Fruit fly (Drosophila melanogaster) whole organism, embryonic: ENCODE data around the gene CG31870.

ENCODE experiments used
- Atf-2 ChIP-seq: fragments of 200-800 bp; sonication (Bioruptor generic); optimal IDR thresholded peaks from 2 replicates; lab custom pipeline; 2016; ENCODE audit warnings: missing biosample characterization, missing genetic modification characterization
- Bgb ChIP-seq: fragments of 200-800 bp; sonication (Bioruptor generic); IDR thresholded peaks from 2 replicates; pipeline ENCODE4 v1.3.6; 2022; ENCODE audit warnings: missing biosample characterization, missing genetic modification characterization; ENCODE audit not compliant: partially characterized antibody
- CG10267 ChIP-seq: fragments of 200-800 bp; sonication (Bioruptor generic); optimal IDR thresholded peaks from 2 replicates; lab custom pipeline; 2018; ENCODE audit warnings: missing biosample characterization, mild to moderate bottlenecking, missing genetic modification characterization, moderate library complexity
- CG10565 ChIP-seq: fragments of 200-800 bp; sonication (Bioruptor generic); optimal IDR thresholded peaks from 3 replicates; lab custom pipeline; 2016; ENCODE audit warnings: missing biosample characterization, mild to moderate bottlenecking, missing genetic modification characterization
- CG12659 ChIP-seq: fragments of 200-800 bp; sonication (Bioruptor generic); optimal IDR thresholded peaks from 3 replicates; lab custom pipeline; 2017; ENCODE audit warnings: mild to moderate bottlenecking, missing biosample characterization, missing genetic modification reagents, missing genetic modification characterization
- CG13287 ChIP-seq: fragments of 200-800 bp; sonication (Bioruptor generic); IDR thresholded peaks from 2 replicates; pipeline ENCODE4 v1.3.6; 2022; ENCODE audit warnings: missing biosample characterization, missing genetic modification characterization; ENCODE audit not compliant: partially characterized antibody
- CG14860 ChIP-seq: fragments of 200-800 bp; sonication (Bioruptor generic); IDR thresholded peaks from 3 replicates; pipeline ENCODE4 v1.3.6; 2022; ENCODE audit warnings: missing biosample characterization, missing genetic modification characterization; ENCODE audit not compliant: partially characterized antibody
- CG15011 ChIP-seq: fragments of 200-800 bp; sonication (Bioruptor generic); optimal IDR thresholded peaks from 3 replicates; lab custom pipeline; 2018; ENCODE audit warnings: missing biosample characterization, mild to moderate bottlenecking, missing genetic modification characterization
- CG16813 ChIP-seq: fragments of 200-800 bp; sonication (Bioruptor generic); IDR thresholded peaks from 3 replicates; pipeline ENCODE4 v1.3.6; 2022; ENCODE audit warnings: missing biosample characterization, missing genetic modification characterization; ENCODE audit not compliant: partially characterized antibody
- CG17186 ChIP-seq: fragments of 200-800 bp; sonication (Bioruptor generic); optimal IDR thresholded peaks from 3 replicates; lab custom pipeline; 2017; ENCODE audit warnings: missing biosample characterization, missing genetic modification reagents, missing genetic modification characterization
- CG17829 ChIP-seq: fragments of 200-800 bp; optimal IDR thresholded peaks from 2 replicates; lab custom pipeline; 2019; ENCODE audit warnings: missing biosample characterization, mild to moderate bottlenecking, missing genetic modification characterization, moderate library complexity
- CG18476 ChIP-seq: fragments of 200-800 bp; sonication (Bioruptor generic); optimal IDR thresholded peaks from 2 replicates; lab custom pipeline; 2016; ENCODE audit warnings: missing biosample characterization, mild to moderate bottlenecking, missing genetic modification characterization
- CG2116 ChIP-seq: fragments of 200-800 bp; sonication (Bioruptor generic); optimal IDR thresholded peaks from 3 replicates; lab custom pipeline; 2018; ENCODE audit warnings: missing biosample characterization, mild to moderate bottlenecking, missing genetic modification characterization
- CG30020 ChIP-seq: fragments of 200-800 bp; optimal IDR thresholded peaks from 2 replicates; lab custom pipeline; 2019; ENCODE audit warnings: missing biosample characterization, mild to moderate bottlenecking, missing genetic modification characterization, moderate library complexity
- CG34224 ChIP-seq: fragments of 200-800 bp; sonication (Bioruptor generic); IDR thresholded peaks from 3 replicates; pipeline ENCODE4 v1.3.6; 2022; ENCODE audit warnings: missing biosample characterization, missing genetic modification characterization; ENCODE audit not compliant: partially characterized antibody
- CG42726 ChIP-seq: fragments of 200-800 bp; sonication (Bioruptor generic); IDR thresholded peaks from 2 replicates; pipeline ENCODE4 v1.3.6; 2022; ENCODE audit warnings: missing biosample characterization, missing genetic modification characterization; ENCODE audit not compliant: partially characterized antibody
- CG4617 ChIP-seq: fragments of 200-800 bp; sonication (Bioruptor generic); optimal IDR thresholded peaks from 3 replicates; lab custom pipeline; 2016; ENCODE audit warnings: missing biosample characterization, missing genetic modification characterization, borderline replicate concordance
- CG9876 ChIP-seq: fragments of 200-800 bp; sonication (Bioruptor generic); optimal IDR thresholded peaks from 2 replicates; lab custom pipeline; 2016; ENCODE audit warnings: missing biosample characterization, missing genetic modification characterization
- CG9932 ChIP-seq: fragments of 200-800 bp; sonication (Bioruptor generic); IDR thresholded peaks from 2 replicates; pipeline ENCODE4 v1.3.6; 2022; ENCODE audit warnings: missing biosample characterization, missing genetic modification characterization
- E2f2 ChIP-seq: fragments of 200-800 bp; sonication (Bioruptor generic); IDR thresholded peaks from 2 replicates; pipeline ENCODE4 v1.3.6; 2022; ENCODE audit warnings: missing biosample characterization, missing genetic modification characterization
- Ets97D ChIP-seq: fragments of 200-800 bp; sonication (Bioruptor generic); optimal IDR thresholded peaks from 3 replicates; lab custom pipeline; 2016; ENCODE audit warnings: missing biosample characterization, missing genetic modification characterization
- HLH4C ChIP-seq: fragments of 200-800 bp; sonication (Bioruptor generic); IDR thresholded peaks from 3 replicates; pipeline ENCODE4 v1.3.6; 2022; ENCODE audit warnings: missing biosample characterization, missing genetic modification characterization; ENCODE audit not compliant: partially characterized antibody
- MBD-R2 ChIP-seq: fragments of 200-800 bp; sonication (Bioruptor generic); IDR thresholded peaks from 2 replicates; pipeline ENCODE4 v1.3.6; 2022; ENCODE audit warnings: missing biosample characterization, missing genetic modification characterization
- Meics ChIP-seq: fragments of 200-800 bp; sonication (Bioruptor generic); optimal IDR thresholded peaks from 2 replicates; lab custom pipeline; 2017; ENCODE audit warnings: missing biosample characterization, mild to moderate bottlenecking, missing genetic modification characterization
- Mes4 ChIP-seq: fragments of 200-800 bp; sonication (Bioruptor generic); optimal IDR thresholded peaks from 2 replicates; lab custom pipeline; 2016; ENCODE audit warnings: missing biosample characterization, missing genetic modification characterization
- Mrtf ChIP-seq: fragments of 200-800 bp; sonication (Bioruptor generic); IDR thresholded peaks from 3 replicates; pipeline ENCODE4 v1.3.6; 2022; ENCODE audit warnings: missing biosample characterization, missing genetic modification characterization
- Neu2 ChIP-seq: fragments of 200-800 bp; sonication (Bioruptor generic); optimal IDR thresholded peaks from 3 replicates; lab custom pipeline; 2016; ENCODE audit warnings: missing biosample characterization, missing genetic modification characterization, borderline replicate concordance
- Scr ChIP-seq: fragments of 200-800 bp; sonication (Bioruptor generic); IDR thresholded peaks from 2 replicates; pipeline ENCODE4 v1.3.6; 2022; ENCODE audit warnings: missing biosample characterization, missing genetic modification characterization; ENCODE audit not compliant: partially characterized antibody
- Sin3A ChIP-seq: fragments of >200 bp; optimal IDR thresholded peaks from 2 replicates; lab custom pipeline; 2018
- Sry-δ ChIP-seq: fragments of 200-800 bp; sonication (Bioruptor generic); optimal IDR thresholded peaks from 2 replicates; lab custom pipeline; 2016; ENCODE audit warnings: missing biosample characterization, missing genetic modification characterization
- ato ChIP-seq: fragments of 200-800 bp; sonication (Bioruptor generic); IDR thresholded peaks from 2 replicates; pipeline ENCODE4 v1.3.6; 2022; ENCODE audit warnings: missing biosample characterization, missing genetic modification characterization; ENCODE audit not compliant: partially characterized antibody
- cas ChIP-seq: fragments of 200-800 bp; sonication (Bioruptor generic); IDR thresholded peaks from 2 replicates; pipeline ENCODE4 v1.3.6; 2022; ENCODE audit warnings: missing biosample characterization, missing genetic modification characterization
- crp ChIP-seq, 2 experiments: fragments of 200-800 bp; sonication (Bioruptor generic); optimal IDR thresholded peaks; 2 replicates in 1 of 2; 3 replicates in 1 of 2; lab custom pipeline; 2017; ENCODE audit warnings: missing biosample characterization in 2 of 2, missing genetic modification characterization in 2 of 2, mild to moderate bottlenecking in 1 of 2, moderate library complexity in 1 of 2
- gce ChIP-seq: fragments of 200-800 bp; sonication (Bioruptor generic); IDR thresholded peaks from 3 replicates; pipeline ENCODE4 v1.3.6; 2022; ENCODE audit warnings: missing biosample characterization, missing genetic modification characterization
- hb ChIP-seq: fragments of 200-800 bp; sonication (Bioruptor generic); IDR thresholded peaks from 3 replicates; pipeline ENCODE4 v1.3.6; 2022; ENCODE audit warnings: missing biosample characterization, missing genetic modification characterization; ENCODE audit not compliant: partially characterized antibody
- hbn ChIP-seq: fragments of 200-800 bp; sonication (Bioruptor generic); IDR thresholded peaks from 2 replicates; pipeline ENCODE4 v1.3.6; 2022; ENCODE audit warnings: missing biosample characterization, missing genetic modification characterization; ENCODE audit not compliant: partially characterized antibody
- inv ChIP-seq: fragments of 200-800 bp; sonication (Bioruptor generic); IDR thresholded peaks from 2 replicates; pipeline ENCODE4 v1.3.6; 2022; ENCODE audit warnings: missing biosample characterization, missing genetic modification characterization; ENCODE audit not compliant: partially characterized antibody
- knrl ChIP-seq: fragments of 200-800 bp; sonication (Bioruptor generic); IDR thresholded peaks from 3 replicates; pipeline ENCODE4 v1.3.6; 2022; ENCODE audit warnings: missing biosample characterization, missing genetic modification characterization; ENCODE audit not compliant: partially characterized antibody
- lilli ChIP-seq: fragments of 200-800 bp; sonication (Bioruptor generic); optimal IDR thresholded peaks from 3 replicates; lab custom pipeline; 2016; ENCODE audit warnings: missing biosample characterization, missing genetic modification characterization
- phol ChIP-seq: fragments of 200-800 bp; sonication (Bioruptor generic); optimal IDR thresholded peaks from 3 replicates; lab custom pipeline; 2018; ENCODE audit warnings: missing biosample characterization, mild to moderate bottlenecking, missing genetic modification characterization, moderate library complexity
- pnt ChIP-seq: fragments of 200-800 bp; sonication (Bioruptor generic); optimal IDR thresholded peaks from 3 replicates; lab custom pipeline; 2016; ENCODE audit warnings: missing biosample characterization, missing genetic modification characterization
- pzg ChIP-seq: fragments of 200-800 bp; sonication (Bioruptor generic); optimal IDR thresholded peaks from 3 replicates; lab custom pipeline; 2018; ENCODE audit warnings: missing biosample characterization, mild to moderate bottlenecking, missing genetic modification characterization, moderate library complexity
- seq ChIP-seq: fragments of 200-800 bp; sonication (Bioruptor generic); IDR thresholded peaks from 2 replicates; pipeline ENCODE4 v1.3.6; 2022; ENCODE audit warnings: missing biosample characterization, missing genetic modification characterization
- sna ChIP-seq: fragments of 200-800 bp; sonication (Bioruptor generic); IDR thresholded peaks from 2 replicates; pipeline ENCODE4 v1.3.6; 2022; ENCODE audit warnings: missing biosample characterization, missing genetic modification characterization; ENCODE audit not compliant: partially characterized antibody
- stwl ChIP-seq: fragments of 200-800 bp; sonication (Bioruptor generic); optimal IDR thresholded peaks from 3 replicates; lab custom pipeline; 2018; ENCODE audit warnings: missing biosample characterization, mild to moderate bottlenecking, missing genetic modification characterization, moderate library complexity
- tin ChIP-seq: fragments of 200-800 bp; sonication (Bioruptor generic); optimal IDR thresholded peaks from 3 replicates; lab custom pipeline; 2016; ENCODE audit warnings: missing biosample characterization, missing genetic modification characterization
- trem ChIP-seq: fragments of 200-800 bp; optimal IDR thresholded peaks from 3 replicates; lab custom pipeline; 2019; ENCODE audit warnings: missing biosample characterization, mild to moderate bottlenecking, missing genetic modification characterization, moderate library complexity
- vnd ChIP-seq: fragments of 200-800 bp; sonication (Bioruptor generic); IDR thresholded peaks from 3 replicates; pipeline ENCODE4 v1.3.6; 2022; ENCODE audit warnings: missing biosample characterization, missing genetic modification characterization; ENCODE audit not compliant: partially characterized antibody

Gene CG31870

dm6 chr2L:10769708-10770107, 20.3 kb upstream of the CG31870 start, which contains the start of gene CG6724:
CG6724 (minus strand) TSS chr2L:10769952.
- peak; percentile 63 for TF ChIP-seq CG16813
- TF ChIP-seq Sin3A (lab: Kevin White, UChicago), result peak; percentile 46
- TF ChIP-seq Ets97D (GFP tag; lab: Kevin White, UChicago), result peak; percentile 55
- peak; percentile 11 for TF ChIP-seq CG12659
- peak; percentile 39; the same call in 1 of the 2 replicates for TF ChIP-seq hbn (GFP tag; lab: Robert Waterston, UW)
- TF ChIP-seq CG9932, result no peak
- TF ChIP-seq cas (GFP tag; lab: Robert Waterston, UW), result no peak
- TF ChIP-seq pnt (GFP tag; lab: Kevin White, UChicago), result no peak
- peak; percentile 65 for TF ChIP-seq CG17186 (GFP tag; lab: Kevin White, UChicago)
- TF ChIP-seq pzg (GFP tag; lab: Kevin White, UChicago), result peak; percentile 77
- TF ChIP-seq CG14860 (GFP tag; lab: Robert Waterston, UW), result peak; percentile 45
- no peak for TF ChIP-seq Mes4 (GFP tag; lab: Kevin White, UChicago)
- no peak for TF ChIP-seq CG30020 (tag; lab: Kevin White, UChicago)
- TF ChIP-seq CG17829, result peak; percentile 25
- no peak; the same call in 2 of the 3 replicates for TF ChIP-seq hb (GFP tag; lab: Robert Waterston, UW)
- peak; percentile 50 for TF ChIP-seq inv (GFP tag; lab: Robert Waterston, UW)
- TF ChIP-seq E2f2 (GFP tag; lab: Robert Waterston, UW), result peak; percentile 90
- peak; percentile 73; the same call in 1 of the 2 replicates for TF ChIP-seq CG42726 (GFP tag; lab: Robert Waterston, UW)
- TF ChIP-seq lilli, result no peak
- TF ChIP-seq tin (GFP tag; lab: Kevin White, UChicago), result no peak
- peak; percentile 69 for TF ChIP-seq CG4617 (GFP tag; lab: Kevin White, UChicago)
- TF ChIP-seq CG34224, result peak; percentile 40; the same call in 1 of the 3 replicates
- peak; percentile 37 for TF ChIP-seq CG10267
- no peak for TF ChIP-seq gce (GFP tag; lab: Robert Waterston, UW)
- TF ChIP-seq crp (GFP tag; optimal IDR thresholded peaks at IDR 0.05; lab: Kevin White, UChicago), result peak in 1 of 2 experiments; percentile 31
- peak; percentile 87 for TF ChIP-seq stwl (tag; lab: Kevin White, UChicago)
- TF ChIP-seq knrl (GFP tag; lab: Robert Waterston, UW), result peak; percentile 55; the same call in 2 of the 3 replicates
- peak; percentile 69; the same call in 1 of the 2 replicates for TF ChIP-seq MBD-R2 (GFP tag; lab: Robert Waterston, UW)
- peak; percentile 46; the same call in 2 of the 3 replicates for TF ChIP-seq vnd
- peak; percentile 88 for TF ChIP-seq HLH4C (GFP tag; lab: Robert Waterston, UW)
- TF ChIP-seq Scr (GFP tag; lab: Robert Waterston, UW), result peak; percentile 68
- no peak for TF ChIP-seq Meics (GFP tag; lab: Kevin White, UChicago)
- peak; percentile 80 for TF ChIP-seq Sry-δ (GFP tag; lab: Kevin White, UChicago)
- no peak for TF ChIP-seq CG9876 (GFP tag; lab: Kevin White, UChicago)
- peak; percentile 81 for TF ChIP-seq Bgb (GFP tag; lab: Robert Waterston, UW)
- TF ChIP-seq Atf-2, result no peak
- TF ChIP-seq CG10565 (GFP tag; lab: Kevin White, UChicago), result no peak
- no peak for TF ChIP-seq CG18476 (GFP tag; lab: Kevin White, UChicago)
- peak; percentile 7 for TF ChIP-seq phol (tag; lab: Kevin White, UChicago)
- TF ChIP-seq trem (tag; lab: Kevin White, UChicago), result peak; percentile 50
- peak; percentile 71 for TF ChIP-seq ato (GFP tag; lab: Robert Waterston, UW)
- TF ChIP-seq Mrtf (GFP tag; lab: Robert Waterston, UW), result no peak
- TF ChIP-seq CG2116 (GFP tag; lab: Kevin White, UChicago), result peak; percentile 92
- TF ChIP-seq Neu2 (GFP tag; lab: Kevin White, UChicago), result no peak
- peak; percentile 63; the same call in 1 of the 2 replicates for TF ChIP-seq sna (GFP tag; lab: Robert Waterston, UW)
- peak; percentile 80 for TF ChIP-seq CG13287 (GFP tag; lab: Robert Waterston, UW)
- no peak for TF ChIP-seq seq (GFP tag; lab: Robert Waterston, UW)
- no peak for TF ChIP-seq CG15011 (GFP tag; lab: Kevin White, UChicago)
